Worm (Caenorhabditis elegans): Measurements from ENCODE around the gene C10A4.2.

ce11 chrX:7369770-7370169 lies 40.3 kb upstream of the C10A4.2 start:
- TF ChIP-seq him-1 (tag; optimal IDR thresholded peaks at IDR 0.05), result no peak
- no peak for TF ChIP-seq dao-5 (tag; optimal IDR thresholded peaks at IDR 0.05)
